Fruit fly (Drosophila melanogaster): ENCODE measurements around the gene CG18641.

CG18641 gene

DNA sequence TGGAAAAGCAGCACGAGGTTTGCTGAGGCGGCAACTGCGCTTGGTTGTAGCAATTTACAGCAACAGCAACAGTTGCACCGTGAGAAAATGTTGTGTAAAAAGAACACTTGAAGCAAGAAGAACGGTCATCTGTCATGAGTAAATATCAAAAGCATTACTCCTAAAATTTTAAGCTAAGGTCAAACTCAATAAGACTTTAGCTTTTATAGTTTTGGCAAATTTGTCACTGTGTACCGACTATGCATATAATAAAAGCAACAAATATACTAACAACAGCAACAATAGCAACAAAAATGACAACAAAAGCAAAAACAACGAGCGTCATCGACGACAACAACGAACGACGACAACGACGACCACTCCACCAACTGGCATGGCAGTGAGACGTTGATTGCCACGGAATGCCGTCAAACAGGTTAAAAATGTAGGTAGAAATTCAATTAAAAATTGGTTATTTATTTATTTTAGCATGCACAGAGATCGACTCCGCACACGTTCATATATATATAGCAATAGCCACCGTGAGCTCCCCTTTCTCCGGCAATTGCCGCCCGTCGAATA, 18.5 kb upstream of the CG18641 start (continued):
- TF ChIP-seq gfzf (GFP tag; optimal IDR thresholded peaks at IDR 0.05) (no peak), inv (GFP tag; IDR thresholded peaks at IDR 0.05; ENCODE audit: partially characterized antibody) (no peak), Dad (GFP tag; optimal IDR thresholded peaks at IDR 0.05) (peak; percentile 76), crp (GFP tag; optimal IDR thresholded peaks at IDR 0.05) (peak in 1 of 2 experiments; percentile 34), CG3847 (GFP tag; IDR thresholded peaks at IDR 0.05) (peak; percentile 73), CG9797 (GFP tag; optimal IDR thresholded peaks at IDR 0.05) (no peak), PHDP (tag; optimal IDR thresholded peaks at IDR 0.05) (peak; percentile 83), aop (GFP tag; IDR thresholded peaks at IDR 0.05) (peak; percentile 72), ssp (GFP tag; IDR thresholded peaks at IDR 0.05) (peak; percentile 81), CG15601 (tag; optimal IDR thresholded peaks at IDR 0.05) (peak; percentile 84), Mes4 (GFP tag; optimal IDR thresholded peaks at IDR 0.05) (peak; percentile 86), CG8290 (GFP tag; optimal IDR thresholded peaks at IDR 0.05) (peak; percentile 51), CG8290 (tag; optimal IDR thresholded peaks at IDR 0.05) (peak in 1 of 2 experiments; percentile 85), CoRest (tag; optimal IDR thresholded peaks at IDR 0.05) (peak; percentile 89), org-1 (GFP tag; optimal IDR thresholded peaks at IDR 0.05) (peak; percentile 77), croc (GFP tag; conservative IDR thresholded peaks at IDR 0.05) (peak; percentile 81), crc (GFP tag; optimal IDR thresholded peaks at IDR 0.05) (peak; percentile 72), Usf (GFP tag; optimal IDR thresholded peaks at IDR 0.05) (no peak), trem (tag; optimal IDR thresholded peaks at IDR 0.05) (peak; percentile 33), zen2 (GFP tag; IDR thresholded peaks at IDR 0.05; ENCODE audit: partially characterized antibody) (no peak), CG2889 (GFP tag; IDR thresholded peaks at IDR 0.05) (peak; percentile 54; the same call in 1 of the 3 replicates), CG6654 (GFP tag; optimal IDR thresholded peaks at IDR 0.05) (peak; percentile 43), CG10267 (tag; optimal IDR thresholded peaks at IDR 0.05) (peak; percentile 62), CG6272 (GFP tag; IDR thresholded peaks at IDR 0.05) (peak; percentile 47; the same call in 1 of the 2 replicates), Eip74EF (GFP tag; optimal IDR thresholded peaks at IDR 0.05) (peak in 1 of 2 experiments; percentile 83), scrt (GFP tag; optimal IDR thresholded peaks at IDR 0.05) (peak; percentile 48), CG10366 (GFP tag; IDR thresholded peaks at IDR 0.05) (peak; percentile 89), Trl (optimal IDR thresholded peaks at IDR 0.05) (no peak), Trl (GFP tag; optimal IDR thresholded peaks at IDR 0.05) (peak; percentile 87), CTCF (GFP tag; optimal IDR thresholded peaks at IDR 0.05) (peak; percentile 45), CG18262 (tag; optimal IDR thresholded peaks at IDR 0.05) (peak; percentile 79), mam (GFP tag; optimal IDR thresholded peaks at IDR 0.05) (peak; percentile 74), z (GFP tag; IDR thresholded peaks at IDR 0.05) (no peak), da (GFP tag; optimal IDR thresholded peaks at IDR 0.05) (peak; percentile 55), ftz-f1 (GFP tag; optimal IDR thresholded peaks at IDR 0.05) (no peak), pzg (GFP tag; optimal IDR thresholded peaks at IDR 0.05) (no peak), Opbp (GFP tag; IDR thresholded peaks at IDR 0.05; ENCODE audit: partially characterized antibody) (no peak), peb (GFP tag; IDR thresholded peaks at IDR 0.05) (peak; percentile 79), Sox102F (GFP tag; optimal IDR thresholded peaks at IDR 0.05) (peak; percentile 95), CG17186 (GFP tag; optimal IDR thresholded peaks at IDR 0.05) (peak; percentile 10), CG16779 (GFP tag; IDR thresholded peaks at IDR 0.05) (no peak), CG12071 (GFP tag; optimal IDR thresholded peaks at IDR 0.05) (peak; percentile 69), pita (GFP tag; optimal IDR thresholded peaks at IDR 0.05) (no peak), CG13296 (GFP tag; optimal IDR thresholded peaks at IDR 0.05) (peak; percentile 59), cato (GFP tag; optimal IDR thresholded peaks at IDR 0.05; ENCODE audit: borderline replicate concordance) (peak; percentile 59), CG2116 (GFP tag; optimal IDR thresholded peaks at IDR 0.05) (peak; percentile 20), cwo (GFP tag; optimal IDR thresholded peaks at IDR 0.05) (peak; percentile 35), CG15514 (GFP tag; optimal IDR thresholded peaks at IDR 0.05) (peak; percentile 20), p53 (GFP tag; optimal IDR thresholded peaks at IDR 0.05) (peak; percentile 63), CG18011 (GFP tag; optimal IDR thresholded peaks at IDR 0.05) (peak; percentile 26)

Data from whole organism, embryonic.